Fruit fly (Drosophila melanogaster) whole organism, embryonic: ENCODE measurements around the gene Hand.

Experiments used
- BEAF-32 ChIP-seq: fragments of 200-800 bp; sonication (Bioruptor generic); optimal IDR thresholded peaks from 3 replicates; lab custom pipeline; 2017; ENCODE audit warnings: missing biosample characterization, missing genetic modification characterization, mild to moderate bottlenecking, moderate library complexity, missing genetic modification reagents
- CG10267 ChIP-seq: fragments of 200-800 bp; sonication (Bioruptor generic); optimal IDR thresholded peaks from 2 replicates; lab custom pipeline; 2018; ENCODE audit warnings: missing biosample characterization, mild to moderate bottlenecking, missing genetic modification characterization, moderate library complexity
- CG10321 ChIP-seq: fragments of 200-800 bp; sonication (Bioruptor generic); IDR thresholded peaks from 2 replicates; pipeline ENCODE4 v1.3.6; 2022; ENCODE audit warnings: missing biosample characterization, missing genetic modification characterization
- CG10431 ChIP-seq: fragments of 200-800 bp; sonication (Bioruptor generic); optimal IDR thresholded peaks from 3 replicates; lab custom pipeline; 2018; ENCODE audit warnings: missing biosample characterization, mild to moderate bottlenecking, missing genetic modification characterization
- CG10654 ChIP-seq: fragments of 200-800 bp; sonication (Bioruptor generic); optimal IDR thresholded peaks from 2 replicates; lab custom pipeline; 2016; ENCODE audit warnings: missing biosample characterization, missing genetic modification characterization
- CG11398 ChIP-seq: fragments of 200-800 bp; sonication (Bioruptor generic); optimal IDR thresholded peaks from 2 replicates; lab custom pipeline; 2016; ENCODE audit warnings: missing biosample characterization, missing genetic modification characterization
- CG11504 ChIP-seq: fragments of 200-800 bp; sonication (Bioruptor generic); optimal IDR thresholded peaks from 3 replicates; lab custom pipeline; 2019; ENCODE audit warnings: missing biosample characterization, mild to moderate bottlenecking, missing genetic modification characterization, moderate library complexity
- CG12391 ChIP-seq: fragments of 200-800 bp; sonication (Bioruptor generic); optimal IDR thresholded peaks from 3 replicates; lab custom pipeline; 2018; ENCODE audit warnings: missing biosample characterization, mild to moderate bottlenecking, missing genetic modification characterization, moderate library complexity
- CG1603 ChIP-seq: fragments of 200-800 bp; sonication (Bioruptor generic); optimal IDR thresholded peaks from 2 replicates; lab custom pipeline; 2019; ENCODE audit warnings: missing biosample characterization, mild to moderate bottlenecking, missing genetic modification characterization, moderate library complexity
- CG16813 ChIP-seq: fragments of 200-800 bp; sonication (Bioruptor generic); IDR thresholded peaks from 3 replicates; pipeline ENCODE4 v1.3.6; 2022; ENCODE audit warnings: missing biosample characterization, missing genetic modification characterization; ENCODE audit not compliant: partially characterized antibody
- CG17385 ChIP-seq: fragments of 200-800 bp; sonication (Bioruptor generic); optimal IDR thresholded peaks from 3 replicates; lab custom pipeline; 2018; ENCODE audit warnings: missing biosample characterization, mild to moderate bottlenecking, missing genetic modification characterization
- CG17802 ChIP-seq: fragments of 200-800 bp; sonication (Bioruptor generic); optimal IDR thresholded peaks from 2 replicates; lab custom pipeline; 2018; ENCODE audit warnings: missing biosample characterization, mild to moderate bottlenecking, missing genetic modification characterization, moderate library complexity
- CG18476 ChIP-seq: fragments of 200-800 bp; sonication (Bioruptor generic); optimal IDR thresholded peaks from 2 replicates; lab custom pipeline; 2016; ENCODE audit warnings: missing biosample characterization, mild to moderate bottlenecking, missing genetic modification characterization
- CG18619 ChIP-seq: fragments of 200-800 bp; sonication (Bioruptor generic); optimal IDR thresholded peaks from 3 replicates; lab custom pipeline; 2017; ENCODE audit warnings: missing biosample characterization, mild to moderate bottlenecking, missing genetic modification characterization
- CG2678 ChIP-seq: fragments of 200-800 bp; sonication (Bioruptor generic); optimal IDR thresholded peaks from 3 replicates; lab custom pipeline; 2019; ENCODE audit warnings: missing biosample characterization, mild to moderate bottlenecking, missing genetic modification characterization, moderate library complexity
- CG30403 ChIP-seq: fragments of 200-800 bp; sonication (Bioruptor generic); optimal IDR thresholded peaks from 3 replicates; lab custom pipeline; 2016; ENCODE audit warnings: missing biosample characterization, missing genetic modification characterization
- CG31441 ChIP-seq: fragments of 200-800 bp; sonication (Bioruptor generic); IDR thresholded peaks from 2 replicates; pipeline ENCODE4 v1.3.6; 2022; ENCODE audit warnings: missing biosample characterization, missing genetic modification characterization
- CG3847 ChIP-seq: fragments of 200-800 bp; sonication (Bioruptor generic); IDR thresholded peaks from 2 replicates; pipeline ENCODE4 v1.3.6; 2022; ENCODE audit warnings: missing biosample characterization, missing genetic modification characterization
- CG6791 ChIP-seq: fragments of 200-800 bp; sonication (Bioruptor generic); IDR thresholded peaks from 3 replicates; pipeline ENCODE4 v1.3.6; 2022; ENCODE audit warnings: missing biosample characterization, missing genetic modification characterization; ENCODE audit not compliant: partially characterized antibody
- CG7987 ChIP-seq: fragments of 200-800 bp; sonication (Bioruptor generic); optimal IDR thresholded peaks from 2 replicates; lab custom pipeline; 2018; ENCODE audit warnings: missing biosample characterization, mild to moderate bottlenecking, missing genetic modification characterization, moderate library complexity
- CG8924 ChIP-seq: fragments of 200-800 bp; optimal IDR thresholded peaks from 3 replicates; lab custom pipeline; 2019; ENCODE audit warnings: missing biosample characterization, mild to moderate bottlenecking, missing genetic modification characterization, moderate library complexity
- CG9932 ChIP-seq: fragments of 200-800 bp; sonication (Bioruptor generic); IDR thresholded peaks from 2 replicates; pipeline ENCODE4 v1.3.6; 2022; ENCODE audit warnings: missing biosample characterization, missing genetic modification characterization
- Camta ChIP-seq: fragments of 200-800 bp; sonication (Bioruptor generic); optimal IDR thresholded peaks from 2 replicates; lab custom pipeline; 2016; ENCODE audit warnings: missing biosample characterization, missing genetic modification characterization
- Dek ChIP-seq: fragments of 200-800 bp; sonication (Bioruptor generic); optimal IDR thresholded peaks from 3 replicates; lab custom pipeline; 2019; ENCODE audit warnings: missing biosample characterization, mild to moderate bottlenecking, missing genetic modification characterization, moderate library complexity
- E2f2 ChIP-seq: fragments of 200-800 bp; sonication (Bioruptor generic); IDR thresholded peaks from 2 replicates; pipeline ENCODE4 v1.3.6; 2022; ENCODE audit warnings: missing biosample characterization, missing genetic modification characterization
- Elba2 ChIP-seq: fragments of 200-800 bp; sonication (Bioruptor generic); optimal IDR thresholded peaks from 3 replicates; lab custom pipeline; 2016; ENCODE audit warnings: missing biosample characterization, missing genetic modification characterization
- Fer1 ChIP-seq: fragments of 200-800 bp; sonication (Bioruptor generic); optimal IDR thresholded peaks from 2 replicates; lab custom pipeline; 2017; ENCODE audit warnings: missing biosample characterization, mild to moderate bottlenecking, missing genetic modification characterization
- Gsc ChIP-seq: fragments of 200-800 bp; sonication (Bioruptor generic); IDR thresholded peaks from 2 replicates; pipeline ENCODE4 v1.3.6; 2022; ENCODE audit warnings: missing biosample characterization, missing genetic modification characterization
- HHEX ChIP-seq: fragments of 200-800 bp; sonication (Bioruptor generic); optimal IDR thresholded peaks from 3 replicates; lab custom pipeline; 2017; ENCODE audit warnings: missing biosample characterization, mild to moderate bottlenecking, missing genetic modification characterization, missing genetic modification reagents
- Lhr ChIP-seq: fragments of 200-800 bp; sonication (Bioruptor generic); optimal IDR thresholded peaks from 3 replicates; lab custom pipeline; 2017; ENCODE audit warnings: mild to moderate bottlenecking, missing biosample characterization, missing genetic modification reagents, missing genetic modification characterization
- Lpt ChIP-seq: fragments of >200 bp; optimal IDR thresholded peaks from 2 replicates; lab custom pipeline; 2018; ENCODE audit warnings: missing biosample characterization, missing genetic modification characterization
- MBD-R2 ChIP-seq: fragments of 200-800 bp; sonication (Bioruptor generic); IDR thresholded peaks from 2 replicates; pipeline ENCODE4 v1.3.6; 2022; ENCODE audit warnings: missing biosample characterization, missing genetic modification characterization
- MESR4 ChIP-seq: fragments of 200-800 bp; sonication (Bioruptor generic); optimal IDR thresholded peaks from 2 replicates; lab custom pipeline; 2018; ENCODE audit warnings: missing biosample characterization, mild to moderate bottlenecking, missing genetic modification characterization, moderate library complexity
- NC2β ChIP-seq: fragments of 200-800 bp; sonication (Bioruptor generic); optimal IDR thresholded peaks from 2 replicates; lab custom pipeline; 2016; ENCODE audit warnings: missing biosample characterization, missing genetic modification characterization
- Optix ChIP-seq: fragments of 200-800 bp; sonication (Bioruptor generic); IDR thresholded peaks from 3 replicates; pipeline ENCODE4 v1.3.6; 2022; ENCODE audit warnings: missing biosample characterization, missing genetic modification characterization
- Rx ChIP-seq: fragments of 200-800 bp; sonication (Bioruptor generic); IDR thresholded peaks from 2 replicates; pipeline ENCODE4 v1.3.6; 2022; ENCODE audit warnings: missing biosample characterization, missing genetic modification characterization
- Sin3A ChIP-seq: fragments of >200 bp; optimal IDR thresholded peaks from 2 replicates; lab custom pipeline; 2018
- Sry-δ ChIP-seq: fragments of 200-800 bp; sonication (Bioruptor generic); optimal IDR thresholded peaks from 2 replicates; lab custom pipeline; 2016; ENCODE audit warnings: missing biosample characterization, missing genetic modification characterization
- bbx ChIP-seq: fragments of 200-800 bp; sonication (Bioruptor generic); IDR thresholded peaks from 2 replicates; pipeline ENCODE4 v1.3.6; 2022; ENCODE audit warnings: missing biosample characterization, missing genetic modification characterization; ENCODE audit not compliant: partially characterized antibody
- chinmo ChIP-seq: fragments of 200-800 bp; sonication (Bioruptor generic); IDR thresholded peaks from 4 replicates; pipeline ENCODE4 v1.3.6; 2022; ENCODE audit warnings: missing biosample characterization, missing genetic modification characterization; ENCODE audit not compliant: partially characterized antibody
- dpn ChIP-seq, 2 experiments: fragments of 200-800 bp; sonication (Bioruptor generic); optimal IDR thresholded peaks; 3 replicates each; lab custom pipeline; 2016; ENCODE audit warnings: missing biosample characterization in 2 of 2, missing genetic modification characterization in 2 of 2
- grau ChIP-seq: fragments of 200-800 bp; optimal IDR thresholded peaks from 3 replicates; lab custom pipeline; 2019; ENCODE audit warnings: missing biosample characterization, mild to moderate bottlenecking, missing genetic modification characterization, moderate library complexity
- maf-S ChIP-seq: fragments of 200-800 bp; sonication (Bioruptor generic); optimal IDR thresholded peaks from 2 replicates; lab custom pipeline; 2016; ENCODE audit warnings: missing biosample characterization, missing genetic modification characterization
- p53 ChIP-seq: fragments of 200-800 bp; sonication (Bioruptor generic); optimal IDR thresholded peaks from 2 replicates; lab custom pipeline; 2016; ENCODE audit warnings: missing biosample characterization, missing genetic modification characterization
- pho ChIP-seq: fragments of 200-800 bp; sonication (Bioruptor generic); optimal IDR thresholded peaks from 2 replicates; lab custom pipeline; 2016; ENCODE audit warnings: missing biosample characterization, missing genetic modification characterization
- phol ChIP-seq: fragments of 200-800 bp; sonication (Bioruptor generic); optimal IDR thresholded peaks from 3 replicates; lab custom pipeline; 2018; ENCODE audit warnings: missing biosample characterization, mild to moderate bottlenecking, missing genetic modification characterization, moderate library complexity
- row ChIP-seq: fragments of 200-800 bp; sonication (Bioruptor generic); IDR thresholded peaks from 3 replicates; pipeline ENCODE4 v1.3.6; 2022; ENCODE audit warnings: missing biosample characterization, missing genetic modification characterization
- slbo ChIP-seq: fragments of 200-800 bp; sonication (Bioruptor generic); IDR thresholded peaks from 2 replicates; pipeline ENCODE4 v1.3.6; 2022; ENCODE audit warnings: missing biosample characterization, missing genetic modification characterization
- sr ChIP-seq: fragments of 200-800 bp; sonication (Bioruptor generic); IDR thresholded peaks from 3 replicates; pipeline ENCODE4 v1.3.6; 2022; ENCODE audit warnings: missing biosample characterization, missing genetic modification characterization
- tin ChIP-seq: fragments of 200-800 bp; sonication (Bioruptor generic); optimal IDR thresholded peaks from 3 replicates; lab custom pipeline; 2016; ENCODE audit warnings: missing biosample characterization, missing genetic modification characterization
- vvl ChIP-seq: fragments of 200-800 bp; sonication (Bioruptor generic); IDR thresholded peaks from 2 replicates; pipeline ENCODE4 v1.3.6; 2022; ENCODE audit warnings: missing biosample characterization, missing genetic modification characterization

Hand gene

DNA sequence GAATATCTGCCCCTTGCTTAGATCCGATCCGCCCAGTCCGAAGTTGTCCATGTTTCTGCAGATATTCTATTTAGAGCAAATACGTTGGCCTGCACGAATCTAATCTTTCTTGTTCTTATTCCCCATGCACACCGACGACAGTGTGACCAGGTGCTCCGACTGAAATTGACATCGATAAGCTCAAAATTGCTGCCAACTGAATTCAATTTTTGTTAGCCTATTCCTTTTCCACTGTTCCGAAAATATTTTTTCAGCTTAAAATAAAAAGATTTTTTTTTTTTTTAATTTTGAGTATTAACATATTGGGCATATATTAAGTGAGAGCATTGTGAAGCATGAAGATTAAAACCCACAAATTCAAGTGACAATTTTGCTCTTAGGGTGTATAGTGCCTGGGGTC, 8.6 kb upstream of the Hand start, which contains the start of gene nmd (continued):
- TF ChIP-seq Camta (GFP tag; lab: Kevin White, UChicago) (no peak), CG6791 (GFP tag; lab: Robert Waterston, UW) (0 out of 3 replicates have a peak, but pooled peaks have one; percentile 22), CG1603 (peak; percentile 63), Sry-δ (GFP tag; lab: Kevin White, UChicago) (peak; percentile 47), pho (GFP tag; lab: Kevin White, UChicago) (peak; percentile 5), Lpt (GFP tag; lab: Kevin White, UChicago) (no peak), phol (peak; percentile 21), grau (tag; lab: Kevin White, UChicago) (peak; percentile 6), CG10431 (GFP tag; lab: Kevin White, UChicago) (peak; percentile 91), CG17385 (GFP tag; lab: Kevin White, UChicago) (peak; percentile 91), bbx (GFP tag; lab: Robert Waterston, UW) (peak; percentile 38; the same call in 1 of the 2 replicates), CG10267 (tag; lab: Kevin White, UChicago) (peak; percentile 14), Elba2 (GFP tag; lab: Kevin White, UChicago) (peak; percentile 64), CG11504 (tag; lab: Kevin White, UChicago) (no peak), sr (GFP tag; lab: Robert Waterston, UW) (no peak), CG7987 (GFP tag; lab: Kevin White, UChicago) (peak; percentile 17), E2f2 (GFP tag; lab: Robert Waterston, UW) (peak; percentile 35; the same call in 1 of the 2 replicates), Optix (GFP tag; lab: Robert Waterston, UW) (no peak), MESR4 (peak; percentile 77), CG10321 (GFP tag; lab: Robert Waterston, UW) (0 out of 2 replicates have a peak, but pooled peaks have one; percentile 21), CG18476 (no peak), Dek (tag; lab: Kevin White, UChicago) (peak; percentile 48), CG3847 (GFP tag; lab: Robert Waterston, UW) (peak; percentile 72), slbo (GFP tag; lab: Robert Waterston, UW) (peak; percentile 35; the same call in 1 of the 2 replicates), CG17802 (no peak), Rx (GFP tag; lab: Robert Waterston, UW) (no peak), p53 (GFP tag; lab: Kevin White, UChicago) (peak; percentile 36), CG12391 (tag; lab: Kevin White, UChicago) (peak; percentile 46), CG9932 (no peak; the same call in 1 of the 2 replicates), CG10654 (GFP tag; lab: Kevin White, UChicago) (peak; percentile 3), BEAF-32 (GFP tag; lab: Kevin White, UChicago) (peak; percentile 41), NC2β (peak; percentile 16), Gsc (GFP tag; lab: Robert Waterston, UW) (no peak), vvl (no peak), CG8924 (no peak), CG2678 (tag; lab: Kevin White, UChicago) (peak; percentile 6), CG31441 (GFP tag; lab: Robert Waterston, UW) (no peak), CG30403 (GFP tag; lab: Kevin White, UChicago) (peak; percentile 21), CG11398 (GFP tag; lab: Kevin White, UChicago) (no peak), maf-S (peak; percentile 9), Sin3A (lab: Kevin White, UChicago) (peak; percentile 35), Lhr (GFP tag; lab: Kevin White, UChicago) (peak; percentile 62), MBD-R2 (GFP tag; lab: Robert Waterston, UW) (peak; percentile 89), dpn (GFP tag; optimal IDR thresholded peaks at IDR 0.05; lab: Kevin White, UChicago) (peak in 1 of 2 experiments; percentile 12), Fer1 (GFP tag; lab: Kevin White, UChicago) (peak; percentile 50), chinmo (GFP tag; lab: Robert Waterston, UW) (peak; percentile 74; the same call in 1 of the 4 replicates), tin (GFP tag; lab: Kevin White, UChicago) (no peak), row (GFP tag; lab: Robert Waterston, UW) (peak; percentile 81), CG18619 (GFP tag; lab: Kevin White, UChicago) (no peak), CG16813 (GFP tag; lab: Robert Waterston, UW) (peak; percentile 50; the same call in 1 of the 3 replicates), HHEX (GFP tag; lab: Kevin White, UChicago) (no peak)
